Worm (Caenorhabditis elegans) whole organism, midembryonic: ENCODE results near the gene F35C5.12.

Source experiments
- T22C8.4 ChIP-seq: fragments of 200-800 bp; sonication (Bioruptor generic); IDR thresholded peaks from 2 replicates; pipeline ENCODE4 v1.3.6; 2022; ENCODE audit warnings: missing genetic modification characterization, missing compliant biosample characterization
- cog-1 ChIP-seq: sonication (generic microtip); optimal IDR thresholded peaks from 2 replicates; lab custom pipeline; 2016; ENCODE audit warnings: missing genetic modification characterization, missing compliant biosample characterization
- flt-1 ChIP-seq: fragments of 200-800 bp; sonication (Bioruptor generic); IDR thresholded peaks from 2 replicates; pipeline ENCODE4 v1.3.6; 2022; ENCODE audit warnings: missing genetic modification characterization, missing compliant biosample characterization
- klf-2 ChIP-seq: fragments of 200-800 bp; sonication (Bioruptor generic); conservative IDR thresholded peaks from 2 replicates; pipeline ENCODE4 v1.3.6; 2022; ENCODE audit warnings: missing genetic modification reagents, missing genetic modification characterization, missing compliant biosample characterization
- med-1 ChIP-seq: sonication (generic microtip); optimal IDR thresholded peaks from 2 replicates; lab custom pipeline; 2017; ENCODE audit warnings: missing genetic modification characterization, mild to moderate bottlenecking, missing compliant biosample characterization, antibody characterized with exemption, missing genetic modification reagents; ENCODE audit not compliant: insufficient read depth
- ref-1 ChIP-seq: fragments of 200-800 bp; sonication (Bioruptor generic); conservative IDR thresholded peaks from 2 replicates; pipeline ENCODE4 v1.3.6; 2022; ENCODE audit warnings: missing genetic modification reagents, missing genetic modification characterization, missing compliant biosample characterization
- tab-1 ChIP-seq: fragments of 200-800 bp; sonication (Bioruptor generic); IDR thresholded peaks from 2 replicates; pipeline ENCODE4 v1.3.6; 2022; ENCODE audit warnings: missing genetic modification characterization, missing compliant biosample characterization
- ztf-23 ChIP-seq: fragments of 200-800 bp; sonication (Bioruptor generic); IDR thresholded peaks from 2 replicates; pipeline ENCODE4 v1.3.6; 2022; ENCODE audit warnings: missing genetic modification reagents, missing genetic modification characterization, missing compliant biosample characterization
- ztf-29 ChIP-seq: fragments of 200-800 bp; sonication (Bioruptor generic); IDR thresholded peaks from 2 replicates; pipeline ENCODE4 v1.3.6; 2022; ENCODE audit warnings: missing genetic modification reagents, missing genetic modification characterization, missing compliant biosample characterization

F35C5.12 gene

ce11 chrII:12914514-12915075 is at the start of gene F35C5.12:
Gene F35C5.12 (minus strand): TSS chrII:12914564.
- TF ChIP-seq ztf-23 (GFP tag; lab: Robert Waterston, UW) = no peak
- no peak for TF ChIP-seq ztf-29 (GFP tag; lab: Robert Waterston, UW)
- no peak for TF ChIP-seq T22C8.4 (GFP tag; lab: Robert Waterston, UW)
- no peak for TF ChIP-seq flt-1
- no peak for TF ChIP-seq tab-1 (GFP tag; lab: Robert Waterston, UW)
- TF ChIP-seq klf-2 (GFP tag; lab: Robert Waterston, UW) = no peak
- no peak for TF ChIP-seq ref-1
- TF ChIP-seq med-1 = no peak
- TF ChIP-seq cog-1 (tag; lab: Kevin White, UChicago) = no peak

DNA sequence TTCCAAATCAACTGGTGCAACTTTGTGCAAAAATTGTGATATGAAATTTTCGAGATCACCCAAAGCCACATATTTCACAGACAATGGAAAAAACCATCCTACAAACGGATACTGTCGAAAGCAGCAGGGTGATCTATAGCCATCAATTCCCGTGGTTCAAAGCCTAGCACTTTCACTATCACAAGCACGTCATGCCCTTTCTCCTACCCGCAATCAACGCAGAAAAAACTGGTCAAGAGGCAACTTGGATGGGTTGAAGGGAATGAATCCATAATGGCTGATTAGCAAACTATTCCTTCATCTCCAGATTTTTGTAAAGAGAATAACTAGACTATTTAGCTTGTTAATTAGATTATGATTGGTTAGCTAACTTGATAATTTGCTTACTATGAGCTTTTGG is 47.4 kb upstream of the F35C5.12 start:
- TF ChIP-seq ztf-23 (GFP tag; lab: Robert Waterston, UW) (no peak), cog-1 (tag; lab: Kevin White, UChicago) (no peak), ztf-29 (GFP tag; lab: Robert Waterston, UW) (no peak), ref-1 (no peak), T22C8.4 (GFP tag; lab: Robert Waterston, UW) (no peak), flt-1 (no peak), med-1 (no peak), tab-1 (GFP tag; lab: Robert Waterston, UW) (no peak)

DNA sequence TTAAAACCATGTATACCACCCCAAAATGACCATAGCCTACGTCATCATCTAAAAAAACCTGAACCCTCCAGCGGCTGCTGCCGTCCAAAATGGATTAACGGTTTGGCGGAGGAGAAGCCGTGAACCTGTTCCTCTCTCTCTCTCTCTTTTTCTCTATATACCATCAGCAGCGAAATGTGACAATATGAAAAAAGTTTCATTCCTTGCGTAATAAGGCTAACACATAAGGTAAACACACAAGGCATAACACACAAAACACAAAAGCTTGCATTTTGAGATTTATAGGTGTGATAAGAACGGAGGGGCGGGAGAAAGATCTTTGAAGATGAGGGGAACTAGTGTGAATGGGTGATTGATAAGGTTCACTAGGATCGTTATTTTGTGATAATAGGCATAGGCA is 46.9 kb upstream of the F35C5.12 start:
- TF ChIP-seq cog-1 (tag; lab: Kevin White, UChicago) (no peak), T22C8.4 (GFP tag; lab: Robert Waterston, UW) (no peak), klf-2 (GFP tag; lab: Robert Waterston, UW) (no peak), ztf-23 (GFP tag; lab: Robert Waterston, UW) (no peak), ref-1 (no peak), flt-1 (no peak)

ce11 chrII:12960206-12960605 is 45.8 kb upstream of the F35C5.12 start:
- TF ChIP-seq ref-1 (no peak), T22C8.4 (GFP tag; lab: Robert Waterston, UW) (no peak), med-1 (no peak), klf-2 (GFP tag; lab: Robert Waterston, UW) (no peak), flt-1 (no peak), cog-1 (tag; lab: Kevin White, UChicago) (no peak), tab-1 (GFP tag; lab: Robert Waterston, UW) (no peak), ztf-23 (GFP tag; lab: Robert Waterston, UW) (no peak), ztf-29 (GFP tag; lab: Robert Waterston, UW) (no peak)

DNA sequence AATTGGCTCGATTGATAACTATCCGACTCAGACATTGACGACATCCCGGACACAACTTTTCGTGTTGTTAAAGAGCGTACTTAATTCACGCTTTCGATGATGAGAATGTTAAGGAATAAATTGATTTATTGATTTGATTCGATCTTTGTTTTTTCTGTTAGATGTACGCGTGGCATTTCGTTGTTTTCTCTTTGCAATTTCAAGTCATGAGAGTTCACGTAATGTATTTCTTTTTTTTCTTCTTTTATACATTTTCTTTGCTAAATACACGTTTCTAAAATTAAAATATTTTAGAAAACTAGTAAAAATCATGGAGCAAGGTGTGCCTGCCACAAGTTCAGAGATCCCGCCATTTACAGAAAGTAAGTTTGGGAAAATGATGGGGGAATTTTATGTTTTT is 40.3 kb upstream of the F35C5.12 start, which contains the start of the genes Y38F1A.1 and Y38F1A.2:
TSS of gene Y38F1A.1 (minus strand) at position 101 of the 400 bp plus-strand sequence.
TSS of gene Y38F1A.2 (plus strand) at position 289 of the 400 bp plus-strand sequence.
- no peak for TF ChIP-seq ztf-23 (GFP tag; lab: Robert Waterston, UW)

DNA sequence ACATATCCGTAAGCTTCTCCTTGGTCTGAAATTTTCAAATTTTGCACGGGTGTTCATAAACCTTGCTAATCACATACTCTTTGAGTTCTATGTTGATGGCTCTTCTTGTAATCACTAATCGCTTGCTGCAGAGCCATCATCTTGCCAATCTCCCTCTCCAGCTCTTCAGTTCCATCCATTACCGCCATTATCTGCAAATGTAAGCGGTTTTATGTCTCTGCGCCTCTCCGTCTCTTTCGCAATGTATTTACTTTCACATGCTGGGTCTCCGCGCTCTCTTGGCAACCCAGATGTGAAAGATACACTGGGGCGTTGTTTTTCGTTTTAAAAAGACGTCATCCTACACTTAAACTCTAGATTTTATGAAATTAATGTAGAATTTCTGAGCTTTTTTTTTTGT is 38.9 kb upstream of the F35C5.12 start:
- TF ChIP-seq cog-1 (tag; lab: Kevin White, UChicago) = peak; percentile 16
- TF ChIP-seq ref-1 = no peak
- TF ChIP-seq ztf-23 (GFP tag; lab: Robert Waterston, UW) = no peak
- TF ChIP-seq med-1 = no peak
- TF ChIP-seq flt-1 = no peak
- no peak for TF ChIP-seq tab-1 (GFP tag; lab: Robert Waterston, UW)
- TF ChIP-seq T22C8.4 (GFP tag; lab: Robert Waterston, UW) = no peak

DNA sequence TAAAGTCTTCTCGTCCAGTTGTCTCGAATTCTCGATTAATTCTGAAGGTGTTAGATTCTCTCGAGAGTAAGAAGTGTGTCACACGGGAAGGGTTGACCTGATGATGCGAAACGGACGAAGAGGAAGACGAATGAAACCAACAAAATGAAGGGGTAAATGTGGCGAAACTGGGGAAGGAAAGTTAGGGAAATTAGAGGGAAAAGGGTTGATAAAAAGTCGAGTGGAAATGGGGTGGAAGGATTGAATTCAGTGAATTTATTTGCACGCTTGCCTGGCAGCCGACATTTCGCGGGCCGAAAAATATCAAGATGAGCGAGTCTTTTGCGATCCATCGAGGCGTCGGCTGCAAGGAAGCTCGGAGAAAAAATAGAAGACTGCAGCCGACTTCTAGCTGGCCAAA is 33.8 kb upstream of the F35C5.12 start, which contains the start of gene F58G1.7:
TSS of gene F58G1.7 (minus strand) at position 101 of the 400 bp plus-strand sequence.
- TF ChIP-seq ztf-29 (GFP tag; lab: Robert Waterston, UW) = no peak
- TF ChIP-seq ref-1 = no peak
- no peak for TF ChIP-seq ztf-23 (GFP tag; lab: Robert Waterston, UW)
- TF ChIP-seq cog-1 (tag; lab: Kevin White, UChicago) = no peak
- TF ChIP-seq T22C8.4 (GFP tag; lab: Robert Waterston, UW) = no peak
- no peak for TF ChIP-seq klf-2 (GFP tag; lab: Robert Waterston, UW)
- TF ChIP-seq tab-1 (GFP tag; lab: Robert Waterston, UW) = no peak
- TF ChIP-seq med-1 = no peak
- TF ChIP-seq flt-1 = no peak

DNA sequence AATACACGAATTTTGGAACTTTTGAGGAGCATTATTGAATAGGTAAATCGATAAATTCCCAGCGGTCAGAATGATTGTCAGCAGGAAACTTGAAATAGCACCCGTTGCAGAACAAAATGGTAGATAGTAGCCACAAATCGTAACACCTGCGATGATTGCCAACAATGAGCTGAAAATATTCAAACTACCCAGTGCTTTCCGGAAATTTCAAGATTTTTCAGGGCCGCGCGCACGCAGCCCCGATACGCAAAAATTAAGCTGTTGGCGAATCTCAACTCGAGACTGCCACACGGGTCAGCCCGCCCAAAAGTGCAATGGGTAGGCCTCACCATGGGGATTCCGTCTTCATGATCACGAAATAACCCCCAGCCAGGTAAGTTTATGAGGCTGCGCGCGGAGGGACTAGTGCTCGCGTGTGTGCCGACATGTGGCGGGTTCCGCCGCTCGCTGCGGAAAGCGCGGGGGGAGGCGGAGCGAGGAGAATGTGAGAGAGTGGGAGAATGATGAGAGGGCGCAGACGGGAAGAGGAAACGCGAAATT is 30.3 kb upstream of the F35C5.12 start:
- TF ChIP-seq med-1 (no peak), flt-1 (peak; percentile 88), tab-1 (GFP tag; lab: Robert Waterston, UW) (peak; percentile 72; the same call in 1 of the 2 replicates), ref-1 (0 out of 2 replicates have a peak, but pooled peaks have one; percentile 48), T22C8.4 (GFP tag; lab: Robert Waterston, UW) (no peak; the same call in 1 of the 2 replicates), ztf-29 (GFP tag; lab: Robert Waterston, UW) (peak; percentile 49; the same call in 1 of the 2 replicates), klf-2 (GFP tag; lab: Robert Waterston, UW) (0 out of 2 replicates have a peak, but pooled peaks have one; percentile 56), cog-1 (tag; lab: Kevin White, UChicago) (peak; percentile 52), ztf-23 (GFP tag; lab: Robert Waterston, UW) (0 out of 2 replicates have a peak, but pooled peaks have one; percentile 37)

DNA sequence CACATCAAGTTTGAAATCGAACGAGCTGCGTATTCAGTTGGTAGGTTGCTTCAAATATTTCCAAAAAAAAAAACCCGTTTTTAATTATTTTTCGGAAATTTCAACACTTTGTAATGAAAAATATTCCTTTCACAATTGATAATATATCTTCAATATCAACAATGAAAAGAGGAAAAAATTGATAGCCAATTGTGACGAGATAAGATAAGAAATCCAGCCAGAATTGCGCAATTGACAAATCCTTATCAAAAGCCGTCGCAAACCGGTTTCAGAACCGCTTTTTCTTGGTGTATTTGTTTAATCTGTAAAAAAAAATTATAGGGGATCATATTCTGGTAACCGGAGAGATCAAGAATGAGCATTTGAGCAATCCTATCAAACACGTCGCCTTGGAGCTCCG is 28.1 kb upstream of the F35C5.12 start:
- TF ChIP-seq T22C8.4 (GFP tag; lab: Robert Waterston, UW) = no peak
- no peak for TF ChIP-seq ztf-29 (GFP tag; lab: Robert Waterston, UW)
- no peak for TF ChIP-seq cog-1 (tag; lab: Kevin White, UChicago)
- no peak for TF ChIP-seq med-1
- no peak for TF ChIP-seq flt-1
- no peak for TF ChIP-seq klf-2 (GFP tag; lab: Robert Waterston, UW)
- no peak for TF ChIP-seq tab-1 (GFP tag; lab: Robert Waterston, UW)
- no peak for TF ChIP-seq ztf-23 (GFP tag; lab: Robert Waterston, UW)
- TF ChIP-seq ref-1 = no peak

ce11 chrII:12939801-12940200 is 25.4 kb upstream of the F35C5.12 start, which contains the start of gene arrd-10:
Gene arrd-10 (plus strand): TSS chrII:12940101.
- TF ChIP-seq ref-1 = no peak
- no peak for TF ChIP-seq cog-1 (tag; lab: Kevin White, UChicago)
- no peak for TF ChIP-seq ztf-29 (GFP tag; lab: Robert Waterston, UW)
- TF ChIP-seq T22C8.4 (GFP tag; lab: Robert Waterston, UW) = no peak
- no peak for TF ChIP-seq med-1
- no peak for TF ChIP-seq tab-1 (GFP tag; lab: Robert Waterston, UW)
- no peak for TF ChIP-seq klf-2 (GFP tag; lab: Robert Waterston, UW)
- no peak for TF ChIP-seq flt-1
- no peak for TF ChIP-seq ztf-23 (GFP tag; lab: Robert Waterston, UW)
